Worm (Caenorhabditis elegans): ENCODE data around the gene srt-17.

The srt-17 gene

ce11 chrV:592959-593358 is 31.9 kb downstream of the srt-17 start, which contains the start of gene ZK488.5:
Gene ZK488.5, plus strand, starts transcription at chrV:593259.
- TF ChIP-seq akir-1 (GFP tag; optimal IDR thresholded peaks at IDR 0.05) (no peak), dpl-1 (GFP tag; optimal IDR thresholded peaks at IDR 0.05) (no peak), Y67H2A.10 (GFP tag; conservative IDR thresholded peaks at IDR 0.05) (no peak), lin-26 (GFP tag; IDR thresholded peaks at IDR 0.05) (no peak)

ce11 chrV:590182-590581 is 34.6 kb downstream of the srt-17 start, which contains the start of gene ZK488.6:
Gene ZK488.6, plus strand, starts transcription at chrV:590482.
- TF ChIP-seq F39B2.1 (GFP tag; IDR thresholded peaks at IDR 0.05): no peak
- no peak for TF ChIP-seq mcd-1 (GFP tag; IDR thresholded peaks at IDR 0.05)
- TF ChIP-seq B0035.1 (tag; optimal IDR thresholded peaks at IDR 0.05): no peak
- no peak for TF ChIP-seq Y95B8A.8 (GFP tag; IDR thresholded peaks at IDR 0.05)
- no peak for TF ChIP-seq C06A6.2 (GFP tag; conservative IDR thresholded peaks at IDR 0.05)
- no peak for TF ChIP-seq nfya-1 (tag; optimal IDR thresholded peaks at IDR 0.05; ENCODE audit: borderline replicate concordance, insufficient read depth)
- TF ChIP-seq T26A5.8 (tag; optimal IDR thresholded peaks at IDR 0.05): no peak
- no peak for TF ChIP-seq lir-1 (GFP tag; conservative IDR thresholded peaks at IDR 0.05)
- TF ChIP-seq die-1 (tag; optimal IDR thresholded peaks at IDR 0.05): no peak
- TF ChIP-seq ztf-25 (GFP tag; IDR thresholded peaks at IDR 0.05): no peak
- no peak for TF ChIP-seq B0261.1 (tag; optimal IDR thresholded peaks at IDR 0.05)
- TF ChIP-seq D2030.7 (GFP tag; IDR thresholded peaks at IDR 0.05): no peak
- TF ChIP-seq lag-1 (GFP tag; IDR thresholded peaks at IDR 0.05): no peak
- TF ChIP-seq attf-3 (GFP tag; conservative IDR thresholded peaks at IDR 0.05): no peak
- no peak for TF ChIP-seq egl-18 (GFP tag; IDR thresholded peaks at IDR 0.05)
- TF ChIP-seq Y67H2A.10 (GFP tag; conservative IDR thresholded peaks at IDR 0.05): no peak
- TF ChIP-seq sdz-38 (tag; optimal IDR thresholded peaks at IDR 0.05): no peak
- TF ChIP-seq zim-3 (tag; optimal IDR thresholded peaks at IDR 0.05): no peak

- TF ChIP-seq unc-62 (GFP tag; optimal IDR thresholded peaks at IDR 0.05) (no peak), ztf-6 (GFP tag; IDR thresholded peaks at IDR 0.05) (no peak), nfya-1 (tag; optimal IDR thresholded peaks at IDR 0.05; ENCODE audit: borderline replicate concordance, insufficient read depth) (no peak)
These were observed 37.0 kb downstream of the srt-17 start, which contains the start of gene K06H6.1 for ce11 chrV:587818-588217. Gene K06H6.1, plus strand, starts transcription at chrV:588118.

- no peak for TF ChIP-seq ekl-4 (GFP tag; IDR thresholded peaks at IDR 0.05)
- TF ChIP-seq zfh-2 (GFP tag; conservative IDR thresholded peaks at IDR 0.05): no peak
- TF ChIP-seq Y79H2A.3 (GFP tag; conservative IDR thresholded peaks at IDR 0.05): no peak
- no peak for TF ChIP-seq atf-7 (tag; optimal IDR thresholded peaks at IDR 0.05)
- TF ChIP-seq ccch-3 (GFP tag; optimal IDR thresholded peaks at IDR 0.05): no peak
- no peak for TF ChIP-seq ztf-3 (GFP tag; optimal IDR thresholded peaks at IDR 0.05)
- no peak for TF ChIP-seq rcor-1 (GFP tag; IDR thresholded peaks at IDR 0.05)
- TF ChIP-seq attf-5 (GFP tag; optimal IDR thresholded peaks at IDR 0.05): no peak
- no peak for TF ChIP-seq F57C9.4 (tag; optimal IDR thresholded peaks at IDR 0.05)
These were observed 39.4 kb downstream of the srt-17 start, which contains the start of gene K06H6.2 for ce11 chrV:585472-585871. Gene K06H6.2, plus strand, starts transcription at chrV:585772.

ce11 chrV:581616-582015 is 43.2 kb downstream of the srt-17 start, which contains the start of gene nstp-7:
Gene nstp-7, plus strand, starts transcription at chrV:581916.
- no peak for TF ChIP-seq lsl-1 (GFP tag; optimal IDR thresholded peaks at IDR 0.05)
